Fruit fly (Drosophila melanogaster) whole organism, pupa: ENCODE data around the gene CG7296.

Source experiments
- CG12605 ChIP-seq: fragments of 200-800 bp; sonication (Bioruptor generic); IDR thresholded peaks from 2 replicates; pipeline ENCODE4 v1.3.6; 2022; ENCODE audit warnings: missing biosample characterization, missing genetic modification characterization
- CG32121 ChIP-seq: fragments of 200-800 bp; sonication (Bioruptor generic); IDR thresholded peaks from 2 replicates; pipeline ENCODE4 v1.3.6; 2022; ENCODE audit warnings: missing biosample characterization, missing genetic modification characterization
- EcR ChIP-seq: fragments of 200-800 bp; sonication (Bioruptor generic); optimal IDR thresholded peaks from 3 replicates; lab custom pipeline; 2019; ENCODE audit warnings: missing biosample characterization, missing genetic modification characterization, mild to moderate bottlenecking, moderate library complexity, missing genetic modification reagents

dm6 chr2L:10701499-10702062 is 14.7 kb upstream of the CG7296 start, which contains the start of gene Lip1:
- TF ChIP-seq CG32121 (GFP tag; lab: Robert Waterston, UW) (no peak), CG12605 (GFP tag; lab: Robert Waterston, UW) (no peak), EcR (GFP tag; lab: Kevin White, UChicago) (no peak)
